Fruit fly (Drosophila melanogaster): ENCODE results near the gene CG12511.

DNA sequence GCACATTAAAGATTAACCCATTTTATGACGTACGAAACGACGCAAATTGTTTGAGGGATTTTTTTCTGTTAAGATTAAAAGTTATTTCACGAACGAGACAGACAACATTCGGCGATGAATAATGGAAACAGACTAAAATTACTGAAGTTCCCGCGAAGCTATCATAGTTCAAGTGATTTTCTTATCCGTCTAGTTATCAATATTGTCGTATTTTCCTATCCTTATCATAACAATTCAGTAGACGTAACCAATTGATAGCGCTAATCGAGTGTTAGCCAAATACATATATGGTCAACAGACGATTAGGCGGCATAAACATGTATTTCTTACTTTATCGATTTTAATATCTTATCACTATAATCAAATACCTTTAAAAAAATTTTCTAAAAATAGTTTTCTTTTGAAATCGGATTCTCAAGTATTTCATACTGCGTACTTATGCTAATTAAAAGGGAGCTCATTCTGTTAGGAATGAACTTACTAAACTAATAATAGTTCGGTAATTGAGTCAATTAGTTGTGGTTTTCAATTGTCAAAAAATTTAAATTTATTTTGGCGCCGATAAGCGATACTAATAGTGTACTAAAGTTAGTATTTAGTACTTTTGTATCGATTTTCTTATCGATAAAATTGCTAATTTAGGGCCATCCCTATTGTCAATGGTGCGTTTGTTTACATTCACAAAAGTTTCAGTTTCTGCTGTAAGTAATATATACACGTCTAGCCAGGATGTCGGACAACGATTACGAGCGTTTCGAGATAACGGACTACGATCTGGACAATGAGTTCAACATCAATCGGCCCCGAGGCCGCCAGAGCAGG lies 42.2 kb downstream of the CG12511 start, which contains the start of the genes CG11149 and sip1:
- TF ChIP-seq Hr83 (GFP tag; optimal IDR thresholded peaks at IDR 0.05; ENCODE audit: poor library complexity, severe bottlenecking) (no peak), br (GFP tag; optimal IDR thresholded peaks at IDR 0.05) (peak; percentile 18), fru (GFP tag; optimal IDR thresholded peaks at IDR 0.05) (no peak), GATAd (GFP tag; optimal IDR thresholded peaks at IDR 0.05) (no peak), Sp1 (GFP tag; optimal IDR thresholded peaks at IDR 0.05) (no peak), dl (GFP tag; optimal IDR thresholded peaks at IDR 0.05; ENCODE audit: insufficient read depth in 1 of 2, partially characterized antibody in 2 of 2) (no peak), usp (GFP tag; optimal IDR thresholded peaks at IDR 0.05) (no peak), psq (GFP tag; optimal IDR thresholded peaks at IDR 0.05) (no peak), woc (GFP tag; optimal IDR thresholded peaks at IDR 0.05) (no peak)
